Worm (Caenorhabditis elegans) whole organism, young adult: Measurements from ENCODE around the gene C25H3.7.
A peak's percentile ranks its signal among the peaks of the same experiment; 100 is the strongest.

Experiments
- B0336.3 ChIP-seq: fragments of 200-800 bp; sonication (Bioruptor generic); IDR thresholded peaks from 2 replicates; pipeline ENCODE4 v1.3.6; 2022; ENCODE audit warnings: missing genetic modification characterization, missing compliant biosample characterization
- C17E4.6 ChIP-seq: fragments of 200-800 bp; sonication (Bioruptor generic); IDR thresholded peaks from 2 replicates; pipeline ENCODE4 v1.3.6; 2022; ENCODE audit warnings: missing genetic modification reagents, missing genetic modification characterization, missing compliant biosample characterization
- F23B12.7 ChIP-seq: sonication (generic microtip); optimal IDR thresholded peaks from 2 replicates; lab custom pipeline; 2017; ENCODE audit warnings: missing genetic modification characterization, mild to moderate bottlenecking, missing compliant biosample characterization, antibody characterized with exemption, moderate library complexity; ENCODE audit not compliant: insufficient read depth
- F33H1.4 ChIP-seq: fragments of 200-800 bp; sonication (Bioruptor generic); IDR thresholded peaks from 2 replicates; pipeline ENCODE4 v1.3.6; 2022; ENCODE audit warnings: missing genetic modification reagents, missing genetic modification characterization, missing compliant biosample characterization
- F57A8.1 ChIP-seq: fragments of 200-800 bp; sonication (Bioruptor generic); optimal IDR thresholded peaks from 2 replicates; lab custom pipeline; 2018; ENCODE audit warnings: mild to moderate bottlenecking, missing genetic modification characterization, moderate library complexity, missing compliant biosample characterization
- K11D2.4 ChIP-seq: fragments of 200-800 bp; sonication (Bioruptor generic); IDR thresholded peaks from 2 replicates; pipeline ENCODE4 v1.3.6; 2022; ENCODE audit warnings: missing genetic modification reagents, missing genetic modification characterization, missing compliant biosample characterization
- K12H6.12 ChIP-seq: fragments of 200-800 bp; sonication (Bioruptor generic); optimal IDR thresholded peaks from 2 replicates; lab custom pipeline; 2018; ENCODE audit warnings: mild to moderate bottlenecking, missing genetic modification characterization, missing compliant biosample characterization
- Y53G8AR.9 ChIP-seq: fragments of 200-800 bp; sonication (Bioruptor generic); conservative IDR thresholded peaks from 2 replicates; pipeline ENCODE4 v1.3.6; 2022; ENCODE audit warnings: missing genetic modification reagents, missing genetic modification characterization, missing compliant biosample characterization
- akir-1 ChIP-seq: fragments of 200-800 bp; sonication (Bioruptor generic); optimal IDR thresholded peaks from 2 replicates; lab custom pipeline; 2018; ENCODE audit warnings: mild to moderate bottlenecking, missing genetic modification characterization, moderate library complexity, missing compliant biosample characterization
- athp-1 ChIP-seq: sonication (generic microtip); optimal IDR thresholded peaks from 2 replicates; lab custom pipeline; 2017; ENCODE audit warnings: mild to moderate bottlenecking, missing genetic modification characterization, missing compliant biosample characterization
- bed-2 ChIP-seq: fragments of 200-800 bp; sonication (Bioruptor generic); IDR thresholded peaks from 2 replicates; pipeline ENCODE4 v1.3.6; 2022; ENCODE audit warnings: missing genetic modification reagents, missing genetic modification characterization, missing compliant biosample characterization
- cebp-2 ChIP-seq: fragments of 200-800 bp; sonication (Bioruptor generic); IDR thresholded peaks from 2 replicates; pipeline ENCODE4 v1.3.6; 2022; ENCODE audit warnings: missing genetic modification characterization, missing compliant biosample characterization
- ceh-58 ChIP-seq: fragments of 200-800 bp; sonication (Bioruptor generic); IDR thresholded peaks from 2 replicates; pipeline ENCODE4 v1.3.6; 2022; ENCODE audit warnings: missing genetic modification characterization, missing compliant biosample characterization
- ceh-79 ChIP-seq: sonication (generic microtip); optimal IDR thresholded peaks from 2 replicates; lab custom pipeline; 2017; ENCODE audit warnings: mild to moderate bottlenecking, missing genetic modification characterization, missing compliant biosample characterization
- ceh-91 ChIP-seq: fragments of 200-800 bp; sonication (Bioruptor generic); IDR thresholded peaks from 2 replicates; pipeline ENCODE4 v1.3.6; 2022; ENCODE audit warnings: missing genetic modification reagents, missing genetic modification characterization, missing compliant biosample characterization
- dox-1 ChIP-seq: fragments of 200-800 bp; sonication (Bioruptor generic); IDR thresholded peaks from 2 replicates; pipeline ENCODE4 v1.3.6; 2022; ENCODE audit warnings: missing genetic modification reagents, missing genetic modification characterization, missing compliant biosample characterization
- dpl-1 ChIP-seq: fragments of 150-350 bp; optimal IDR thresholded peaks from 2 replicates; lab custom pipeline; 2014; ENCODE audit warnings: missing biosample characterization, missing genetic modification reagents, missing genetic modification characterization
- egl-44 ChIP-seq: fragments of 200-800 bp; sonication (Bioruptor generic); IDR thresholded peaks from 2 replicates; pipeline ENCODE4 v1.3.6; 2022; ENCODE audit warnings: missing genetic modification reagents, missing genetic modification characterization, missing compliant biosample characterization
- ekl-4 ChIP-seq: fragments of 200-800 bp; sonication (Bioruptor generic); IDR thresholded peaks from 2 replicates; pipeline ENCODE4 v1.3.6; 2022; ENCODE audit warnings: missing genetic modification reagents, missing genetic modification characterization, missing compliant biosample characterization
- fkh-3 ChIP-seq: sonication (generic microtip); optimal IDR thresholded peaks from 2 replicates; lab custom pipeline; 2016; ENCODE audit warnings: mild to moderate bottlenecking, missing genetic modification characterization, missing compliant biosample characterization
- lag-1 ChIP-seq: fragments of 200-800 bp; sonication (Bioruptor generic); IDR thresholded peaks from 2 replicates; pipeline ENCODE4 v1.3.6; 2022; ENCODE audit warnings: missing genetic modification reagents, missing genetic modification characterization, missing compliant biosample characterization
- lin-35 ChIP-seq, 3 experiments: fragments of 150-350 bp in 2 of 3; sonication (generic microtip) in 1 of 3; optimal IDR thresholded peaks; 2 replicates each; lab custom pipeline; 2014 to 2018; ENCODE audit warnings: missing biosample characterization in 3 of 3, missing genetic modification characterization in 3 of 3, missing genetic modification reagents in 3 of 3
- lin-40 ChIP-seq: sonication (generic microtip); optimal IDR thresholded peaks from 2 replicates; lab custom pipeline; 2016; ENCODE audit warnings: missing genetic modification characterization, mild to moderate bottlenecking, missing compliant biosample characterization, missing genotype, missing genetic modification reagents
- lin-54 ChIP-seq: fragments of 200-800 bp; sonication (Bioruptor generic); optimal IDR thresholded peaks from 2 replicates; lab custom pipeline; 2018; ENCODE audit warnings: mild to moderate bottlenecking, missing genetic modification characterization, missing compliant biosample characterization
- lir-1 ChIP-seq: fragments of 200-800 bp; sonication (Bioruptor generic); conservative IDR thresholded peaks from 2 replicates; pipeline ENCODE4 v1.3.6; 2022; ENCODE audit warnings: missing genetic modification reagents, missing genetic modification characterization, missing compliant biosample characterization
- madf-6 ChIP-seq: fragments of 200-800 bp; sonication (Bioruptor generic); IDR thresholded peaks from 2 replicates; pipeline ENCODE4 v1.3.6; 2022; ENCODE audit warnings: missing genetic modification reagents, missing genetic modification characterization, missing compliant biosample characterization
- madf-8 ChIP-seq: fragments of 200-800 bp; sonication (Bioruptor generic); conservative IDR thresholded peaks from 2 replicates; pipeline ENCODE4 v1.3.6; 2022; ENCODE audit warnings: missing genetic modification reagents, missing genetic modification characterization, missing compliant biosample characterization
- mcd-1 ChIP-seq: fragments of 200-800 bp; sonication (Bioruptor generic); IDR thresholded peaks from 2 replicates; pipeline ENCODE4 v1.3.6; 2022; ENCODE audit warnings: missing genetic modification reagents, missing genetic modification characterization, missing compliant biosample characterization
- mxl-1 ChIP-seq: sonication (generic microtip); optimal IDR thresholded peaks from 2 replicates; lab custom pipeline; 2016; ENCODE audit warnings: missing genetic modification characterization, missing compliant biosample characterization
- nfya-2 ChIP-seq: fragments of 200-800 bp; sonication (Bioruptor generic); IDR thresholded peaks from 2 replicates; pipeline ENCODE4 v1.3.6; 2022; ENCODE audit warnings: missing genetic modification reagents, missing genetic modification characterization, missing compliant biosample characterization
- nhr-27 ChIP-seq: fragments of 200-800 bp; sonication (Bioruptor generic); optimal IDR thresholded peaks from 2 replicates; lab custom pipeline; 2018; ENCODE audit warnings: mild to moderate bottlenecking, missing genetic modification characterization, moderate library complexity, missing compliant biosample characterization
- nhr-90 ChIP-seq: sonication (generic microtip); optimal IDR thresholded peaks from 2 replicates; lab custom pipeline; 2016; ENCODE audit warnings: missing genotype, mild to moderate bottlenecking, missing genetic modification characterization, missing compliant biosample characterization
- rcor-1 ChIP-seq: fragments of 200-800 bp; sonication (Bioruptor generic); IDR thresholded peaks from 2 replicates; pipeline ENCODE4 v1.3.6; 2022; ENCODE audit warnings: missing genetic modification reagents, missing genetic modification characterization, missing compliant biosample characterization
- rec-8 ChIP-seq, 2 experiments: sonication (generic microtip); optimal IDR thresholded peaks; 2 replicates each; lab custom pipeline; 2016; ENCODE audit warnings: mild to moderate bottlenecking in 2 of 2, missing genetic modification characterization in 2 of 2, missing genetic modification reagents in 2 of 2, missing genotype in 2 of 2, missing biosample characterization in 1 of 2, missing compliant biosample characterization in 1 of 2, moderate library complexity in 1 of 2
- repo-1 ChIP-seq: sonication (generic microtip); optimal IDR thresholded peaks from 2 replicates; lab custom pipeline; 2017; ENCODE audit warnings: mild to moderate bottlenecking, missing genetic modification characterization, missing compliant biosample characterization
- rpc-1 ChIP-seq, 2 experiments: fragments of 150-350 bp in 1 of 2; sonication (generic microtip) in 1 of 2; optimal IDR thresholded peaks; 2 replicates each; lab custom pipeline; 2014 to 2018; ENCODE audit warnings: missing biosample characterization in 1 of 2, missing genetic modification characterization in 1 of 2, missing genetic modification reagents in 1 of 2, missing genotype in 1 of 2
- sea-2 ChIP-seq: fragments of 200-800 bp; sonication (Bioruptor generic); IDR thresholded peaks from 2 replicates; pipeline ENCODE4 v1.3.6; 2022; ENCODE audit warnings: missing genetic modification characterization, missing compliant biosample characterization
- snpc-3.4 ChIP-seq: sonication (generic microtip); optimal IDR thresholded peaks from 2 replicates; lab custom pipeline; 2017; ENCODE audit warnings: missing genetic modification characterization, mild to moderate bottlenecking, missing compliant biosample characterization, antibody characterized with exemption, moderate library complexity, missing genotype, missing genetic modification reagents
- snpc-4 ChIP-seq, 5 experiments: fragments of 150-350 bp in 1 of 5; sonication (generic microtip) in 4 of 5; optimal IDR thresholded peaks; 2 replicates each; lab custom pipeline; 2014 to 2018; ENCODE audit warnings: missing genetic modification characterization in 5 of 5, missing biosample characterization in 3 of 5, antibody characterized with exemption in 2 of 5, mild to moderate bottlenecking in 2 of 5, missing compliant biosample characterization in 2 of 5, missing genotype in 2 of 5, moderate library complexity in 2 of 5, missing genetic modification reagents in 1 of 5
- unc-130 ChIP-seq: sonication (generic microtip); optimal IDR thresholded peaks from 2 replicates; lab custom pipeline; 2016; ENCODE audit warnings: missing genetic modification reagents, missing genetic modification characterization, missing compliant biosample characterization
- xnd-1 ChIP-seq: sonication (generic microtip); optimal IDR thresholded peaks from 2 replicates; lab custom pipeline; 2016; ENCODE audit warnings: missing genotype, missing genetic modification reagents, missing genetic modification characterization, missing compliant biosample characterization
- zfh-2 ChIP-seq: fragments of 200-800 bp; sonication (Bioruptor generic); conservative IDR thresholded peaks from 2 replicates; pipeline ENCODE4 v1.3.6; 2022; ENCODE audit warnings: missing genetic modification reagents, missing genetic modification characterization, missing compliant biosample characterization

The C25H3.7 gene

ce11 chrII:5649236-5650004 lies 19.3 kb downstream of the C25H3.7 start, which contains the start of the genes sam-4, F59E12.17 and zyg-1 (continued):
- TF ChIP-seq F57A8.1 (GFP tag; lab: Kevin White, UChicago) (no peak), ceh-91 (GFP tag; lab: Robert Waterston, UW) (peak; percentile 58; the same call in 1 of the 2 replicates), nhr-90 (tag; lab: Kevin White, UChicago) (no peak), cebp-2 (GFP tag; lab: Robert Waterston, UW) (no peak), zfh-2 (GFP tag; lab: Robert Waterston, UW) (no peak), egl-44 (0 out of 2 replicates have a peak, but pooled peaks have one; percentile 23), B0336.3 (GFP tag; lab: Robert Waterston, UW) (no peak), snpc-3.4 (peak; percentile 74), F33H1.4 (GFP tag; lab: Robert Waterston, UW) (peak; percentile 57), K12H6.12 (tag; lab: Kevin White, UChicago) (peak; percentile 31), dox-1 (GFP tag; lab: Robert Waterston, UW) (peak; percentile 91), bed-2 (GFP tag; lab: Robert Waterston, UW) (no peak), lin-40 (no peak), lin-35 (GFP tag; optimal IDR thresholded peaks at IDR 0.05; lab: Kevin White, UChicago) (peak in 1 of 3 experiments; percentile 64), C17E4.6 (GFP tag; lab: Robert Waterston, UW) (no peak), xnd-1 (tag; lab: Kevin White, UChicago) (peak; percentile 1), sea-2 (GFP tag; lab: Robert Waterston, UW) (no peak), lin-54 (GFP tag; lab: Kevin White, UChicago) (peak; percentile 74), mxl-1 (tag; lab: Kevin White, UChicago) (no peak), dpl-1 (GFP tag; lab: Kevin White, UChicago) (peak; percentile 42), repo-1 (tag; lab: Kevin White, UChicago) (no peak), nfya-2 (no peak), snpc-4 (GFP tag; optimal IDR thresholded peaks at IDR 0.05; lab: Kevin White, UChicago) (no peak), snpc-4 (tag; optimal IDR thresholded peaks at IDR 0.05; lab: Kevin White, UChicago) (peak; percentile 13 to 46 (median 32)), athp-1 (tag; lab: Kevin White, UChicago) (peak; percentile 7), rpc-1 (optimal IDR thresholded peaks at IDR 0.05; lab: Kevin White, UChicago) (no peak), rpc-1 (tag; optimal IDR thresholded peaks at IDR 0.05; lab: Kevin White, UChicago) (no peak), K11D2.4 (GFP tag; lab: Robert Waterston, UW) (no peak), akir-1 (GFP tag; lab: Kevin White, UChicago) (no peak)
- TF ChIP-seq, all 124 proteins: peak for 43

- no peak for TF ChIP-seq mcd-1 (GFP tag; lab: Robert Waterston, UW)
- TF ChIP-seq, all 124 proteins: peak for 0
These were observed 20.5 kb downstream of the C25H3.7 start, which contains the start of gene ddl-1 for ce11 chrII:5648272-5648671. Gene ddl-1 (minus strand): TSS chrII:5648372.

- no peak for TF ChIP-seq F23B12.7
- no peak for TF ChIP-seq lag-1 (GFP tag; lab: Robert Waterston, UW)
- no peak for TF ChIP-seq rcor-1 (GFP tag; lab: Robert Waterston, UW)
- no peak for TF ChIP-seq nhr-27 (tag; lab: Kevin White, UChicago)
- TF ChIP-seq unc-130 (GFP tag; lab: Kevin White, UChicago), result no peak
- TF ChIP-seq madf-8 (GFP tag; lab: Robert Waterston, UW), result no peak
- no peak for TF ChIP-seq Y53G8AR.9 (GFP tag; lab: Robert Waterston, UW)
- TF ChIP-seq lin-35 (GFP tag; optimal IDR thresholded peaks at IDR 0.05; lab: Kevin White, UChicago), result no peak
- TF ChIP-seq ceh-79, result no peak
- TF ChIP-seq ekl-4 (GFP tag; lab: Robert Waterston, UW), result no peak
- no peak for TF ChIP-seq rec-8 (tag; optimal IDR thresholded peaks at IDR 0.05; lab: Kevin White, UChicago)
- TF ChIP-seq ceh-58, result no peak
- no peak for TF ChIP-seq fkh-3 (tag; lab: Kevin White, UChicago)
- no peak for TF ChIP-seq lir-1
- no peak for TF ChIP-seq madf-6 (GFP tag; lab: Robert Waterston, UW)
These were observed 21.8 kb downstream of the C25H3.7 start, which contains the start of gene F59E12.9 for ce11 chrII:5646942-5647341. Gene F59E12.9 (minus strand): TSS chrII:5647042.
